Worm (Caenorhabditis elegans) whole organism, late embryonic: ENCODE data around the gene lys-3.

Experiments used
- ama-1 ChIP-seq: fragments of 150-350 bp; optimal IDR thresholded peaks from 2 replicates; lab custom pipeline; 2014
- ceh-18 ChIP-seq: sonication (generic microtip); optimal IDR thresholded peaks from 2 replicates; lab custom pipeline; 2016; ENCODE audit warnings: missing genetic modification characterization, missing compliant biosample characterization
- ceh-31 ChIP-seq: sonication (generic microtip); optimal IDR thresholded peaks from 2 replicates; lab custom pipeline; 2016; ENCODE audit warnings: missing genetic modification characterization, missing compliant biosample characterization
- dmd-4 ChIP-seq: sonication (generic microtip); optimal IDR thresholded peaks from 2 replicates; lab custom pipeline; 2016; ENCODE audit warnings: borderline replicate concordance, missing genetic modification characterization, missing compliant biosample characterization
- elt-2 ChIP-seq: sonication (generic microtip); optimal IDR thresholded peaks from 2 replicates; lab custom pipeline; 2016; ENCODE audit warnings: missing genetic modification reagents, missing genetic modification characterization, missing compliant biosample characterization
- fkh-10 ChIP-seq: fragments of 150-350 bp; optimal IDR thresholded peaks from 2 replicates; lab custom pipeline; 2014; ENCODE audit warnings: missing biosample characterization, missing genetic modification reagents, missing genetic modification characterization
- lin-11 ChIP-seq: fragments of 200-800 bp; sonication (Bioruptor generic); optimal IDR thresholded peaks from 2 replicates; lab custom pipeline; 2018; ENCODE audit warnings: mild to moderate bottlenecking, missing genetic modification characterization, missing compliant biosample characterization
- nhr-11 ChIP-seq: fragments of 150-350 bp; optimal IDR thresholded peaks from 2 replicates; lab custom pipeline; 2014; ENCODE audit warnings: missing biosample characterization, missing genetic modification characterization
- pag-3 ChIP-seq: sonication (generic microtip); optimal IDR thresholded peaks from 2 replicates; lab custom pipeline; 2016; ENCODE audit warnings: missing compliant biosample characterization, missing genetic modification characterization, borderline replicate concordance
- pqm-1 ChIP-seq: sonication (generic microtip); optimal IDR thresholded peaks from 2 replicates; lab custom pipeline; 2016; ENCODE audit warnings: missing genetic modification characterization, missing compliant biosample characterization
- rnt-1 ChIP-seq: sonication (generic microtip); optimal IDR thresholded peaks from 2 replicates; lab custom pipeline; 2016; ENCODE audit warnings: missing genetic modification characterization, missing compliant biosample characterization
- sox-4 ChIP-seq: sonication (generic microtip); optimal IDR thresholded peaks from 2 replicates; lab custom pipeline; 2017; ENCODE audit warnings: mild to moderate bottlenecking, missing genetic modification characterization, inconsistent platforms, missing compliant biosample characterization

DNA sequence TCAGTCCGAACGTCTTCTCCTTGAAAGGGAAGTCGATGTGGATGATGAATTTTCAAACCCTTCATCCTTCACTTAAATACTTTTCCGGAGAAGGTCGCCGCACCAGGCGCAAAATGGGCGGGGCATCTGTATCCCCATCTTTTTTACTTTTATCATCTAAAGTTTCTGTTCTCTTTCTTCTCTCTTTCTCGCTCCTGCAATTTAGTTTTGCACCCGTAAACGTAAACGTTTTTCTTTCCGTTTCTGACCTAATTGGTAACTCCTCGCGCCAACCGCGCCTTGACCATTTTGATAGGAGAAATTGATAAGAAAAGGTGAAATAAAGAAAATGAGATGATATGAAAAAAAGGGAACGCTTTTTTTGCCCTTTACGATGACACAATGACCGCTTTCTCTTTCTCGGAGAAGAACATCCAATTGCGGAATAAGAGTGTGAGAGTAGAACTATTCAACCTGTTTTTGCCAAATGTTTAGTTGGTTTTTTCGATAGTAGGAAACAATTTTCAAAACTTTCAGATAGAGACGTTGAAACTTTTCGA, 9.5 kb upstream of the lys-3 start, which contains the start of gene col-149:
- no peak for TF ChIP-seq pag-3 (tag; lab: Kevin White, UChicago)
- no peak for TF ChIP-seq fkh-10 (GFP tag; lab: Kevin White, UChicago)
- no peak for TF ChIP-seq ceh-18 (tag; lab: Kevin White, UChicago)
- TF ChIP-seq sox-4 (tag; lab: Kevin White, UChicago) = no peak
- TF ChIP-seq ama-1 (lab: Kevin White, UChicago) = no peak
- no peak for TF ChIP-seq dmd-4 (tag; lab: Kevin White, UChicago)
- no peak for TF ChIP-seq ceh-31 (tag; lab: Kevin White, UChicago)
- no peak for TF ChIP-seq lin-11 (tag; lab: Kevin White, UChicago)
- TF ChIP-seq elt-2 (tag; lab: Kevin White, UChicago) = no peak
- TF ChIP-seq pqm-1 (tag; lab: Kevin White, UChicago) = no peak
- no peak for TF ChIP-seq nhr-11
- no peak for TF ChIP-seq rnt-1 (tag; lab: Kevin White, UChicago)
